Fruit fly (Drosophila melanogaster): ENCODE measurements around the gene ATPsynE.

dm6 chr3R:14284422-14284760, 42.4 kb upstream of the ATPsynE start:
- TF ChIP-seq crp (GFP tag; optimal IDR thresholded peaks at IDR 0.05) (no peak), Hr3 (GFP tag; optimal IDR thresholded peaks at IDR 0.05) (no peak), CG4424 (GFP tag; optimal IDR thresholded peaks at IDR 0.05) (no peak), Abd-B (GFP tag; optimal IDR thresholded peaks at IDR 0.05) (no peak), CG43689 (GFP tag; IDR thresholded peaks at IDR 0.05) (no peak), da (GFP tag; optimal IDR thresholded peaks at IDR 0.05) (no peak), CG11093 (GFP tag; IDR thresholded peaks at IDR 0.05) (no peak), Gug (GFP tag; IDR thresholded peaks at IDR 0.05) (no peak), CG3847 (GFP tag; IDR thresholded peaks at IDR 0.05) (no peak), run (tag; optimal IDR thresholded peaks at IDR 0.05) (no peak), CG2712 (tag; optimal IDR thresholded peaks at IDR 0.05) (peak; percentile 24), CTCF (GFP tag; optimal IDR thresholded peaks at IDR 0.05) (no peak), CG8478 (optimal IDR thresholded peaks at IDR 0.05) (no peak)
